Worm (Caenorhabditis elegans): ENCODE results near the gene glb-20.
A peak's percentile ranks its signal among the peaks of the same experiment; 100 is the strongest.

The glb-20 gene

ce11 chrX:13589735-13590134, 33.8 kb upstream of the glb-20 start, which contains the start of gene col-9:
TSS of gene col-9 (plus strand) at chrX:13590035.
- TF ChIP-seq lsy-2 (tag; optimal IDR thresholded peaks at IDR 0.05) (no peak), sptf-1 (tag; optimal IDR thresholded peaks at IDR 0.05) (no peak), tbx-8 (GFP tag; optimal IDR thresholded peaks at IDR 0.05) (no peak), lin-13 (tag; optimal IDR thresholded peaks at IDR 0.05) (no peak), nhr-237 (tag; optimal IDR thresholded peaks at IDR 0.05) (no peak), nhr-12 (tag; optimal IDR thresholded peaks at IDR 0.05) (no peak), mls-2 (tag; optimal IDR thresholded peaks at IDR 0.05) (no peak), mab-5 (tag; optimal IDR thresholded peaks at IDR 0.05) (no peak), sem-2 (GFP tag; optimal IDR thresholded peaks at IDR 0.05) (no peak), unc-62 (GFP tag; optimal IDR thresholded peaks at IDR 0.05) (no peak), ham-2 (GFP tag; optimal IDR thresholded peaks at IDR 0.05) (no peak), pha-4 (tag; optimal IDR thresholded peaks at IDR 0.05) (no peak), unc-120 (tag; optimal IDR thresholded peaks at IDR 0.05; ENCODE audit: poor library complexity, severe bottlenecking) (no peak), ceh-39 (tag; optimal IDR thresholded peaks at IDR 0.05) (no peak), cnd-1 (tag; optimal IDR thresholded peaks at IDR 0.05) (no peak), lin-32 (GFP tag; optimal IDR thresholded peaks at IDR 0.05) (no peak)

ce11 chrX:13584725-13585371, 28.9 kb upstream of the glb-20 start, which contains the start of gene unc-84:
TSS of gene unc-84 (plus strand) at chrX:13584775.
- no peak for TF ChIP-seq nhr-2 (tag; optimal IDR thresholded peaks at IDR 0.05)
- peak; percentile 37 for TF ChIP-seq sptf-1 (tag; optimal IDR thresholded peaks at IDR 0.05)

- TF ChIP-seq hlh-1 (tag; optimal IDR thresholded peaks at IDR 0.05) (no peak), snpc-4 (tag; optimal IDR thresholded peaks at IDR 0.05) (no peak), ceh-43 (GFP tag; optimal IDR thresholded peaks at IDR 0.05) (peak; percentile 1), ham-2 (GFP tag; optimal IDR thresholded peaks at IDR 0.05) (peak; percentile 63), zip-8 (tag; optimal IDR thresholded peaks at IDR 0.05) (no peak), lsy-2 (tag; optimal IDR thresholded peaks at IDR 0.05) (no peak), mab-5 (tag; optimal IDR thresholded peaks at IDR 0.05) (no peak), elt-3 (tag; optimal IDR thresholded peaks at IDR 0.05) (no peak), ceh-83 (GFP tag; optimal IDR thresholded peaks at IDR 0.05) (no peak), drap-1 (GFP tag; optimal IDR thresholded peaks at IDR 0.05) (peak; percentile 67), blmp-1 (tag; optimal IDR thresholded peaks at IDR 0.05) (no peak), sem-2 (GFP tag; optimal IDR thresholded peaks at IDR 0.05) (no peak), elt-1 (tag; optimal IDR thresholded peaks at IDR 0.05; ENCODE audit: borderline replicate concordance, insufficient read depth) (peak; percentile 27), flh-1 (GFP tag; optimal IDR thresholded peaks at IDR 0.05) (no peak), nhr-237 (tag; optimal IDR thresholded peaks at IDR 0.05) (no peak), mep-1 (tag; optimal IDR thresholded peaks at IDR 0.05) (peak; percentile 46), tbx-8 (GFP tag; optimal IDR thresholded peaks at IDR 0.05) (no peak), M03D4.4 (tag; optimal IDR thresholded peaks at IDR 0.05) (peak; percentile 26), unc-39 (tag; optimal IDR thresholded peaks at IDR 0.05) (peak; percentile 1), nhr-76 (tag; optimal IDR thresholded peaks at IDR 0.05) (no peak), mls-2 (tag; optimal IDR thresholded peaks at IDR 0.05) (peak; percentile 79), sptf-1 (tag; optimal IDR thresholded peaks at IDR 0.05) (peak; percentile 69), lin-32 (GFP tag; optimal IDR thresholded peaks at IDR 0.05) (peak; percentile 67), unc-120 (tag; optimal IDR thresholded peaks at IDR 0.05; ENCODE audit: poor library complexity, severe bottlenecking) (peak; percentile 10), nhr-2 (tag; optimal IDR thresholded peaks at IDR 0.05) (peak; percentile 90), nhr-12 (tag; optimal IDR thresholded peaks at IDR 0.05) (no peak), unc-62 (GFP tag; optimal IDR thresholded peaks at IDR 0.05) (peak; percentile 70), lin-13 (tag; optimal IDR thresholded peaks at IDR 0.05) (no peak), ztf-11 (tag; optimal IDR thresholded peaks at IDR 0.05) (no peak), bed-3 (GFP tag; optimal IDR thresholded peaks at IDR 0.05) (no peak), cnd-1 (tag; optimal IDR thresholded peaks at IDR 0.05) (peak; percentile 70), ceh-39 (tag; optimal IDR thresholded peaks at IDR 0.05) (peak; percentile 87), pha-4 (tag; optimal IDR thresholded peaks at IDR 0.05) (no peak), nhr-28 (tag; optimal IDR thresholded peaks at IDR 0.05) (no peak), ces-1 (GFP tag; optimal IDR thresholded peaks at IDR 0.05) (no peak)
Observed at ce11 chrX:13583895-13584344, 28.0 kb upstream of the glb-20 start.

All from whole organism, mixed stage, embryonic.